Fruit fly (Drosophila melanogaster) whole organism, embryonic: ENCODE measurements around the gene Pex7.
A peak's percentile ranks its signal among the peaks of the same experiment; 100 is the strongest.

Experiments
- CG11560 ChIP-seq: fragments of 200-800 bp; sonication (Bioruptor generic); IDR thresholded peaks from 3 replicates; pipeline ENCODE4 v1.3.6; 2022; ENCODE audit warnings: missing biosample characterization, missing genetic modification characterization
- CG11696 ChIP-seq: fragments of 200-800 bp; sonication (Bioruptor generic); IDR thresholded peaks from 2 replicates; pipeline ENCODE4 v1.3.6; 2022; ENCODE audit warnings: missing biosample characterization, missing genetic modification characterization
- CG12769 ChIP-seq: fragments of 200-800 bp; sonication (Bioruptor generic); optimal IDR thresholded peaks from 2 replicates; lab custom pipeline; 2019; ENCODE audit warnings: missing biosample characterization, mild to moderate bottlenecking, missing genetic modification characterization, moderate library complexity
- CG13424 ChIP-seq: fragments of 200-800 bp; sonication (Bioruptor generic); optimal IDR thresholded peaks from 2 replicates; lab custom pipeline; 2019; ENCODE audit warnings: missing biosample characterization, mild to moderate bottlenecking, missing genetic modification characterization, moderate library complexity
- CG15601 ChIP-seq: fragments of 200-800 bp; sonication (Bioruptor generic); optimal IDR thresholded peaks from 3 replicates; lab custom pipeline; 2019; ENCODE audit warnings: missing biosample characterization, mild to moderate bottlenecking, missing genetic modification characterization, moderate library complexity
- CG17829 ChIP-seq: fragments of 200-800 bp; optimal IDR thresholded peaks from 2 replicates; lab custom pipeline; 2019; ENCODE audit warnings: missing biosample characterization, mild to moderate bottlenecking, missing genetic modification characterization, moderate library complexity
- CG2116 ChIP-seq: fragments of 200-800 bp; sonication (Bioruptor generic); optimal IDR thresholded peaks from 3 replicates; lab custom pipeline; 2018; ENCODE audit warnings: missing biosample characterization, mild to moderate bottlenecking, missing genetic modification characterization
- CG31388 ChIP-seq: fragments of 200-800 bp; sonication (Bioruptor generic); optimal IDR thresholded peaks from 2 replicates; lab custom pipeline; 2016; ENCODE audit warnings: missing biosample characterization, missing genetic modification characterization
- CG34376 ChIP-seq: fragments of 200-800 bp; sonication (Bioruptor generic); optimal IDR thresholded peaks from 2 replicates; lab custom pipeline; 2018; ENCODE audit warnings: missing biosample characterization, mild to moderate bottlenecking, missing genetic modification characterization
- CG3847 ChIP-seq: fragments of 200-800 bp; sonication (Bioruptor generic); IDR thresholded peaks from 2 replicates; pipeline ENCODE4 v1.3.6; 2022; ENCODE audit warnings: missing biosample characterization, missing genetic modification characterization
- CG3995 ChIP-seq: fragments of 200-800 bp; sonication (Bioruptor generic); optimal IDR thresholded peaks from 3 replicates; lab custom pipeline; 2016; ENCODE audit warnings: missing biosample characterization, missing genetic modification characterization
- CG7963 ChIP-seq: fragments of 200-800 bp; sonication (Bioruptor generic); IDR thresholded peaks from 3 replicates; pipeline ENCODE4 v1.3.6; 2022; ENCODE audit warnings: missing biosample characterization, missing genetic modification characterization; ENCODE audit not compliant: partially characterized antibody
- CG8944 ChIP-seq: fragments of 200-800 bp; sonication (Bioruptor generic); optimal IDR thresholded peaks from 3 replicates; lab custom pipeline; 2016; ENCODE audit warnings: missing biosample characterization, missing genetic modification characterization
- CG9932 ChIP-seq: fragments of 200-800 bp; sonication (Bioruptor generic); IDR thresholded peaks from 2 replicates; pipeline ENCODE4 v1.3.6; 2022; ENCODE audit warnings: missing biosample characterization, missing genetic modification characterization
- CHES-1-like ChIP-seq: fragments of 200-800 bp; sonication (Bioruptor generic); optimal IDR thresholded peaks from 2 replicates; lab custom pipeline; 2016; ENCODE audit warnings: missing biosample characterization, missing genetic modification characterization
- Dp ChIP-seq: fragments of 200-800 bp; sonication (Bioruptor generic); optimal IDR thresholded peaks from 2 replicates; lab custom pipeline; 2018; ENCODE audit warnings: missing biosample characterization, mild to moderate bottlenecking, missing genetic modification characterization, moderate library complexity
- Dref ChIP-seq: fragments of 200-800 bp; sonication (Bioruptor generic); IDR thresholded peaks from 2 replicates; pipeline ENCODE4 v1.3.6; 2022; ENCODE audit warnings: missing biosample characterization, missing genetic modification characterization
- E2f1 ChIP-seq: fragments of 200-800 bp; sonication (Bioruptor generic); IDR thresholded peaks from 2 replicates; pipeline ENCODE4 v1.3.6; 2022; ENCODE audit warnings: missing biosample characterization, missing genetic modification characterization
- E2f2 ChIP-seq: fragments of 200-800 bp; sonication (Bioruptor generic); IDR thresholded peaks from 2 replicates; pipeline ENCODE4 v1.3.6; 2022; ENCODE audit warnings: missing biosample characterization, missing genetic modification characterization
- Eip74EF ChIP-seq, 2 experiments: fragments of 200-800 bp in 1 of 2; fragments of >200 bp in 1 of 2; sonication (Bioruptor generic) in 1 of 2; optimal IDR thresholded peaks; 2 replicates each; lab custom pipeline; 2017 to 2019; ENCODE audit warnings: missing biosample characterization in 2 of 2, missing genetic modification characterization in 2 of 2, mild to moderate bottlenecking in 1 of 2, moderate library complexity in 1 of 2
- HLH4C ChIP-seq: fragments of 200-800 bp; sonication (Bioruptor generic); IDR thresholded peaks from 3 replicates; pipeline ENCODE4 v1.3.6; 2022; ENCODE audit warnings: missing biosample characterization, missing genetic modification characterization; ENCODE audit not compliant: partially characterized antibody
- HLHmδ ChIP-seq: fragments of 200-800 bp; sonication (Bioruptor generic); optimal IDR thresholded peaks from 2 replicates; lab custom pipeline; 2018; ENCODE audit warnings: missing biosample characterization, mild to moderate bottlenecking, missing genetic modification characterization, moderate library complexity
- HmgZ ChIP-seq: fragments of 200-800 bp; sonication (Bioruptor generic); optimal IDR thresholded peaks from 2 replicates; lab custom pipeline; 2018; ENCODE audit warnings: missing biosample characterization, mild to moderate bottlenecking, missing genetic modification characterization
- MBD-R2 ChIP-seq: fragments of 200-800 bp; sonication (Bioruptor generic); IDR thresholded peaks from 2 replicates; pipeline ENCODE4 v1.3.6; 2022; ENCODE audit warnings: missing biosample characterization, missing genetic modification characterization
- MESR4 ChIP-seq: fragments of 200-800 bp; sonication (Bioruptor generic); optimal IDR thresholded peaks from 2 replicates; lab custom pipeline; 2018; ENCODE audit warnings: missing biosample characterization, mild to moderate bottlenecking, missing genetic modification characterization, moderate library complexity
- Mad ChIP-seq: fragments of 200-800 bp; sonication (Bioruptor generic); optimal IDR thresholded peaks from 2 replicates; lab custom pipeline; 2016; ENCODE audit warnings: missing biosample characterization, missing genetic modification characterization
- Med ChIP-seq: fragments of 200-800 bp; sonication (Bioruptor generic); peaks from one replicate; lab custom pipeline; 2016; ENCODE audit warnings: missing biosample characterization, missing genetic modification characterization, mild to moderate bottlenecking, inconsistent platforms, moderate library complexity
- Neu2 ChIP-seq: fragments of 200-800 bp; sonication (Bioruptor generic); optimal IDR thresholded peaks from 3 replicates; lab custom pipeline; 2016; ENCODE audit warnings: missing biosample characterization, missing genetic modification characterization, borderline replicate concordance
- Oli ChIP-seq: fragments of 200-800 bp; sonication (Bioruptor generic); optimal IDR thresholded peaks from 2 replicates; lab custom pipeline; 2018; ENCODE audit warnings: missing biosample characterization, mild to moderate bottlenecking, missing genetic modification characterization, moderate library complexity
- Pdp1 ChIP-seq, 2 experiments: fragments of 200-800 bp; sonication (Bioruptor generic); optimal IDR thresholded peaks; 3 replicates each; lab custom pipeline; 2016; ENCODE audit warnings: missing biosample characterization in 2 of 2, missing genetic modification characterization in 2 of 2, mild to moderate bottlenecking in 1 of 2, moderate library complexity in 1 of 2
- Sin3A ChIP-seq: fragments of >200 bp; optimal IDR thresholded peaks from 2 replicates; lab custom pipeline; 2018
- Sry-δ ChIP-seq: fragments of 200-800 bp; sonication (Bioruptor generic); optimal IDR thresholded peaks from 2 replicates; lab custom pipeline; 2016; ENCODE audit warnings: missing biosample characterization, missing genetic modification characterization
- Stat92E ChIP-seq, 3 experiments: fragments of >200 bp in 2 of 3; fragments of 200-800 bp in 1 of 3; sonication (Bioruptor generic) in 1 of 3; optimal IDR thresholded peaks; 2 replicates each; lab custom pipeline; 2017 to 2019; ENCODE audit warnings: missing biosample characterization in 3 of 3, missing genetic modification characterization in 3 of 3, mild to moderate bottlenecking in 1 of 3, moderate library complexity in 1 of 3
- YL-1 ChIP-seq: fragments of 200-800 bp; sonication (Bioruptor generic); optimal IDR thresholded peaks from 3 replicates; lab custom pipeline; 2017; ENCODE audit warnings: missing biosample characterization, mild to moderate bottlenecking, missing genetic modification characterization
- amos ChIP-seq: fragments of 200-800 bp; sonication (Bioruptor generic); IDR thresholded peaks from 2 replicates; pipeline ENCODE4 v1.3.6; 2022; ENCODE audit warnings: missing biosample characterization, missing genetic modification characterization; ENCODE audit not compliant: partially characterized antibody
- bbx ChIP-seq: fragments of 200-800 bp; sonication (Bioruptor generic); IDR thresholded peaks from 2 replicates; pipeline ENCODE4 v1.3.6; 2022; ENCODE audit warnings: missing biosample characterization, missing genetic modification characterization; ENCODE audit not compliant: partially characterized antibody
- caup ChIP-seq: fragments of 200-800 bp; sonication (Bioruptor generic); optimal IDR thresholded peaks from 3 replicates; lab custom pipeline; 2017; ENCODE audit warnings: missing biosample characterization, mild to moderate bottlenecking, missing genetic modification characterization, moderate library complexity; ENCODE audit not compliant: severe bottlenecking
- cg ChIP-seq: fragments of 200-800 bp; sonication (Bioruptor generic); optimal IDR thresholded peaks from 3 replicates; lab custom pipeline; 2019; ENCODE audit warnings: missing biosample characterization, mild to moderate bottlenecking, missing genetic modification characterization, moderate library complexity
- gsb-n ChIP-seq: fragments of 200-800 bp; sonication (Bioruptor generic); optimal IDR thresholded peaks from 3 replicates; lab custom pipeline; 2018; ENCODE audit warnings: missing biosample characterization, mild to moderate bottlenecking, missing genetic modification characterization
- ham ChIP-seq: fragments of 200-800 bp; sonication (Bioruptor generic); IDR thresholded peaks from 2 replicates; pipeline ENCODE4 v1.3.6; 2022; ENCODE audit warnings: missing biosample characterization, missing genetic modification characterization
- jigr1 ChIP-seq: fragments of 200-800 bp; sonication (Bioruptor generic); IDR thresholded peaks from 3 replicates; pipeline ENCODE4 v1.3.6; 2022; ENCODE audit warnings: missing biosample characterization, missing genetic modification characterization
- knrl ChIP-seq: fragments of 200-800 bp; sonication (Bioruptor generic); IDR thresholded peaks from 3 replicates; pipeline ENCODE4 v1.3.6; 2022; ENCODE audit warnings: missing biosample characterization, missing genetic modification characterization; ENCODE audit not compliant: partially characterized antibody
- phol ChIP-seq: fragments of 200-800 bp; sonication (Bioruptor generic); optimal IDR thresholded peaks from 3 replicates; lab custom pipeline; 2018; ENCODE audit warnings: missing biosample characterization, mild to moderate bottlenecking, missing genetic modification characterization, moderate library complexity
- sens ChIP-seq: fragments of 200-800 bp; sonication (Bioruptor generic); peaks from one replicate; lab custom pipeline; 2016; ENCODE audit warnings: missing biosample characterization, missing genetic modification characterization
- so ChIP-seq: fragments of 200-800 bp; sonication (Bioruptor generic); IDR thresholded peaks from 3 replicates; pipeline ENCODE4 v1.3.6; 2022; ENCODE audit warnings: missing biosample characterization, missing genetic modification characterization
- sqz ChIP-seq: fragments of 200-800 bp; sonication (Bioruptor generic); optimal IDR thresholded peaks from 3 replicates; lab custom pipeline; 2018; ENCODE audit warnings: missing biosample characterization, mild to moderate bottlenecking, missing genetic modification characterization
- unc-4 ChIP-seq: fragments of 200-800 bp; sonication (Bioruptor generic); IDR thresholded peaks from 2 replicates; pipeline ENCODE4 v1.3.6; 2022; ENCODE audit warnings: missing biosample characterization, missing genetic modification characterization; ENCODE audit not compliant: partially characterized antibody

The Pex7 gene

DNA sequence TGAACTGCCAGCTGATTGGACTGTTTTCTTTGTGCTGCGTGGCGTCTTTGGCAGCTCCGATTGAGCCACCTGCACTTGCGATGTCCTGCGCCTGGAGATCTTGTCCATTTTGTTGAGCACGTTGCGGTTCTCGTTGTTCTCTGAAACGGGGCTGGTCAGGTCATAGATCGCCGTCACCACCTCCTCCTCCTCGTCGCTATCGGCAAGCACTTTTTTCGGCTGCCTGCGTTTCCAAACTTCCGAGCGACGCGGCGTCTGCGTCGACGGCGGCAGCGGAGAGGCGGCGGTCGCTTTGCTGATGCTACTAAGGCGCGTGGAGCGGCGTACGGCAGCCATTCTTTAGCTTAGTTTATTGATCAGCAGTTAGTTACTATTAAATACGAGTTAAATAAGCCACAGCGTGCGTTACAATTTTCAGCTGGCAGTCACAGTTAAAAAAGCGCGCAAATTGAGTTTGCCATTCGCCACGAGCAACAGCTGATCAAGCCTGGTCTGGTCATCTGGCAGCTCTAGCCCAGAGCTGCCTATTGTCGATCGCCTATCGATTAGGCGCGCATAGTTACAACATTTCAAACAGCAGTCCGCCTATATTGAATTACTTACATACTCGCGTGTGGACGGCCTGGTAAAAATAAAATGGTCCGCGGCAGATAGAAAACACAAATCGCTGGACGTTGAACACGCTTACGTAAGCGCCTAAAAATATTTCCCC, 13.2 kb upstream of the Pex7 start, which contains the start of gene Cdc6 (continued):
- TF ChIP-seq E2f1, result peak; percentile 70; the same call in 1 of the 2 replicates
- no peak for TF ChIP-seq cg
- peak; percentile 4 for TF ChIP-seq CHES-1-like (GFP tag; lab: Kevin White, UChicago)
- no peak for TF ChIP-seq CG31388 (GFP tag; lab: Kevin White, UChicago)
- TF ChIP-seq CG11696 (GFP tag; lab: Robert Waterston, UW), result no peak
- TF ChIP-seq sqz, result no peak
- peak; percentile 19; the same call in 1 of the 2 replicates for TF ChIP-seq CG3847
- TF ChIP-seq CG15601 (tag; lab: Kevin White, UChicago), result peak; percentile 12
- TF ChIP-seq MBD-R2 (GFP tag; lab: Robert Waterston, UW), result peak; percentile 82
- 0 out of 3 replicates have a peak, but pooled peaks have one; percentile 32 for TF ChIP-seq CG7963 (GFP tag; lab: Robert Waterston, UW)
- peak; percentile 25 for TF ChIP-seq YL-1 (GFP tag; lab: Kevin White, UChicago)
- TF ChIP-seq unc-4, result peak; percentile 20; the same call in 1 of the 2 replicates
- 0 out of 3 replicates have a peak, but pooled peaks have one; percentile 43 for TF ChIP-seq HLH4C
- no peak for TF ChIP-seq jigr1 (GFP tag; lab: Robert Waterston, UW)
- no peak for TF ChIP-seq Neu2
- TF ChIP-seq E2f2 (GFP tag; lab: Robert Waterston, UW), result peak; percentile 99
- TF ChIP-seq CG3995 (GFP tag; lab: Kevin White, UChicago), result peak; percentile 62
- TF ChIP-seq phol (tag; lab: Kevin White, UChicago), result peak; percentile 13
- peak; percentile 1 for TF ChIP-seq HmgZ (tag; lab: Kevin White, UChicago)
- TF ChIP-seq CG17829 (tag; lab: Kevin White, UChicago), result peak; percentile 12
- no peak for TF ChIP-seq CG13424 (tag; lab: Kevin White, UChicago)
- TF ChIP-seq CG11560 (tag; lab: Robert Waterston, UW), result peak; percentile 93
- peak in 1 of 2 experiments; percentile 81 for TF ChIP-seq Pdp1 (GFP tag; optimal IDR thresholded peaks at IDR 0.05; lab: Kevin White, UChicago)
- TF ChIP-seq ham, result no peak
- TF ChIP-seq so, result peak; percentile 60; the same call in 1 of the 3 replicates
- no peak for TF ChIP-seq CG34376 (GFP tag; lab: Kevin White, UChicago)
- TF ChIP-seq Med, result peak; percentile 78
- no peak for TF ChIP-seq Eip74EF (GFP tag; optimal IDR thresholded peaks at IDR 0.05; lab: Kevin White, UChicago)
- TF ChIP-seq Sry-δ, result peak; percentile 47
- peak in 1 of 3 experiments; percentile 46 for TF ChIP-seq Stat92E (GFP tag; optimal IDR thresholded peaks at IDR 0.05; lab: Kevin White, UChicago)
- 0 out of 3 replicates have a peak, but pooled peaks have one; percentile 21 for TF ChIP-seq knrl
- no peak for TF ChIP-seq CG8944 (GFP tag; lab: Kevin White, UChicago)
- TF ChIP-seq MESR4 (GFP tag; lab: Kevin White, UChicago), result peak; percentile 49
- peak; percentile 89 for TF ChIP-seq Dref
- peak; percentile 69 for TF ChIP-seq Sin3A (lab: Kevin White, UChicago)
- TF ChIP-seq Dp (GFP tag; lab: Kevin White, UChicago), result peak; percentile 99
- TF ChIP-seq Mad (GFP tag; lab: Kevin White, UChicago), result no peak
- peak; percentile 53; the same call in 1 of the 2 replicates for TF ChIP-seq bbx (GFP tag; lab: Robert Waterston, UW)
- peak; percentile 31 for TF ChIP-seq CG12769 (tag; lab: Kevin White, UChicago)
- TF ChIP-seq sens (GFP tag; lab: Kevin White, UChicago), result peak; percentile 17
- TF ChIP-seq caup (GFP tag; lab: Kevin White, UChicago), result no peak
- TF ChIP-seq amos, result peak; percentile 48; the same call in 1 of the 2 replicates
- TF ChIP-seq gsb-n (tag; lab: Kevin White, UChicago), result peak; percentile 58
- no peak for TF ChIP-seq HLHmδ (GFP tag; lab: Kevin White, UChicago)
- peak; percentile 13; the same call in 1 of the 2 replicates for TF ChIP-seq CG9932 (GFP tag; lab: Robert Waterston, UW)
- no peak for TF ChIP-seq Oli
- peak; percentile 99 for TF ChIP-seq CG2116 (GFP tag; lab: Kevin White, UChicago)
